Worm (Caenorhabditis elegans): ENCODE results near the gene sru-8.

- TF ChIP-seq ama-1 (optimal IDR thresholded peaks at IDR 0.05): no peak
- TF ChIP-seq flt-1 (GFP tag; IDR thresholded peaks at IDR 0.05): no peak
- TF ChIP-seq sea-1 (GFP tag; conservative IDR thresholded peaks at IDR 0.05): no peak
- TF ChIP-seq tra-4 (tag; optimal IDR thresholded peaks at IDR 0.05): no peak
- TF ChIP-seq aly-1 (tag; optimal IDR thresholded peaks at IDR 0.05): no peak
- no peak for TF ChIP-seq tbx-37 (GFP tag; conservative IDR thresholded peaks at IDR 0.05)
- TF ChIP-seq pes-1 (GFP tag; IDR thresholded peaks at IDR 0.05): no peak
- TF ChIP-seq ets-7 (tag; optimal IDR thresholded peaks at IDR 0.05): no peak
- no peak for TF ChIP-seq scrt-1 (GFP tag; IDR thresholded peaks at IDR 0.05)
- no peak for TF ChIP-seq ceh-36 (tag; optimal IDR thresholded peaks at IDR 0.05)
- no peak for TF ChIP-seq hnd-1 (tag; optimal IDR thresholded peaks at IDR 0.05)
- TF ChIP-seq hmbx-1 (tag; optimal IDR thresholded peaks at IDR 0.05): no peak
- TF ChIP-seq hmg-4 (GFP tag; optimal IDR thresholded peaks at IDR 0.05): no peak
- TF ChIP-seq ceh-13 (GFP tag; optimal IDR thresholded peaks at IDR 0.05): no peak
Measured at ce11 chrV:9871339-9871738, 27.7 kb downstream of the sru-8 start, which contains the start of gene srab-18.

All from whole organism, early embryonic.